Fruit fly (Drosophila melanogaster): ENCODE results near the gene CG15498.

- TF ChIP-seq CG8478 (optimal IDR thresholded peaks at IDR 0.05) (no peak), CTCF (optimal IDR thresholded peaks at IDR 0.05) (no peak)
Measured at dm6 chr3R:21590203-21590659, 21.3 kb upstream of the CG15498 start.
